Worm (Caenorhabditis elegans) whole organism, L4 larva: Measurements from ENCODE around the gene ZK783.7.

Experiments used
- F10B5.3 ChIP-seq: sonication (generic microtip); optimal IDR thresholded peaks from 2 replicates; lab custom pipeline; 2016; ENCODE audit warnings: mild to moderate bottlenecking, missing genetic modification characterization, missing compliant biosample characterization
- ama-1 ChIP-seq: fragments of 150-350 bp; optimal IDR thresholded peaks from 2 replicates; lab custom pipeline; 2014; ENCODE audit warnings: inconsistent platforms, mixed read lengths
- ceh-20 ChIP-seq: fragments of 200-800 bp; sonication (Bioruptor generic); IDR thresholded peaks from 2 replicates; pipeline ENCODE4 v1.3.6; 2022; ENCODE audit warnings: missing genetic modification reagents, missing genetic modification characterization, missing compliant biosample characterization
- daf-19 ChIP-seq: fragments of 200-800 bp; sonication (Bioruptor generic); conservative IDR thresholded peaks from 2 replicates; pipeline ENCODE4 v1.3.6; 2022; ENCODE audit warnings: missing genetic modification characterization, missing compliant biosample characterization
- dpl-1 ChIP-seq: fragments of 150-350 bp; optimal IDR thresholded peaks from 2 replicates; lab custom pipeline; 2014; ENCODE audit warnings: missing biosample characterization, missing genetic modification reagents, missing genetic modification characterization
- dve-1 ChIP-seq: sonication (generic microtip); optimal IDR thresholded peaks from 2 replicates; lab custom pipeline; 2017; ENCODE audit warnings: antibody characterized with exemption, mild to moderate bottlenecking, missing genetic modification characterization, missing compliant biosample characterization; ENCODE audit not compliant: insufficient read depth
- gei-8 ChIP-seq: fragments of 200-800 bp; sonication (Bioruptor generic); optimal IDR thresholded peaks from 2 replicates; lab custom pipeline; 2018; ENCODE audit warnings: mild to moderate bottlenecking, missing genetic modification characterization, missing compliant biosample characterization
- lim-7 ChIP-seq: fragments of 200-800 bp; sonication (Bioruptor generic); IDR thresholded peaks from 2 replicates; pipeline ENCODE4 v1.3.6; 2022; ENCODE audit warnings: missing genetic modification characterization, missing compliant biosample characterization
- lin-1 ChIP-seq: fragments of 200-800 bp; sonication (Bioruptor generic); IDR thresholded peaks from 2 replicates; pipeline ENCODE4 v1.3.6; 2022; ENCODE audit warnings: missing genetic modification reagents, missing genetic modification characterization, missing compliant biosample characterization
- madf-9 ChIP-seq: fragments of 200-800 bp; sonication (Bioruptor generic); conservative IDR thresholded peaks from 2 replicates; pipeline ENCODE4 v1.3.6; 2022; ENCODE audit warnings: missing genetic modification reagents, missing genetic modification characterization, missing compliant biosample characterization
- nhr-237 ChIP-seq: sonication (generic microtip); optimal IDR thresholded peaks from 2 replicates; lab custom pipeline; 2017; ENCODE audit warnings: missing biosample characterization, missing genetic modification characterization
- nhr-28 ChIP-seq: fragments of 150-350 bp; optimal IDR thresholded peaks from 2 replicates; lab custom pipeline; 2014; ENCODE audit warnings: missing biosample characterization, missing genetic modification characterization
- pha-4 ChIP-seq, 2 experiments: fragments of 150-350 bp in 1 of 2; fragments of 200-800 bp in 1 of 2; sonication (Bioruptor generic) in 1 of 2; IDR thresholded peaks in 1 of 2; optimal IDR thresholded peaks in 1 of 2; 2 replicates each; pipeline versions ENCODE4 v1.3.6 to Lab custom; 2014 to 2022; ENCODE audit warnings: missing genetic modification characterization in 2 of 2, missing genetic modification reagents in 2 of 2, missing biosample characterization in 1 of 2, missing compliant biosample characterization in 1 of 2
- snpc-4 ChIP-seq: fragments of 150-350 bp; optimal IDR thresholded peaks from 2 replicates; lab custom pipeline; 2014; ENCODE audit warnings: missing biosample characterization, missing genetic modification characterization

DNA sequence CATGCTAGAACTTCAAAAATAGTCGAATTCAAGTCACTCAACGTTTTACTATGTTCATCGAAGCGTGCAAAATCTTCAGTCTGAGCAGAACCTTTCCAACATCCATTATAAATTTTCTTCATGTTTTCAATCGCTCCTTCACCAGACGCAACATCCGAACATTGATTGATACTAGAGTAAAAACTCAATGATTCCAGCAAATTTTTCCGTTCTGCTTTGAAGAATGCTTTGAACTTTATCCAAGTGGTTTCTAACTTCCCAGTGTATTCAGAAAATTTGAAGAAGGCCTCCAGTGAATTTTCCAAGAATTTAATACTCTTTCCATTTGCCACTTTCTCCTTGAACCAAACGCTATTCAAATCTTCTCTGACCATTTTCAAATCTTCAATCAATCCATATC lies 35.8 kb downstream of the ZK783.7 start:
- no peak for TF ChIP-seq F10B5.3 (tag; lab: Kevin White, UChicago)
- TF ChIP-seq nhr-237 (tag; lab: Kevin White, UChicago): no peak
- no peak for TF ChIP-seq ama-1
- no peak for TF ChIP-seq ceh-20 (GFP tag; lab: Robert Waterston, UW)
- no peak for TF ChIP-seq nhr-28 (tag; lab: Kevin White, UChicago)
- no peak for TF ChIP-seq snpc-4
- no peak for TF ChIP-seq lin-1 (GFP tag; lab: Robert Waterston, UW)
- no peak for TF ChIP-seq madf-9 (GFP tag; lab: Robert Waterston, UW)
- no peak for TF ChIP-seq daf-19
- no peak for TF ChIP-seq dve-1 (tag; lab: Kevin White, UChicago)
- no peak for TF ChIP-seq gei-8 (GFP tag; lab: Kevin White, UChicago)
- no peak for TF ChIP-seq pha-4 (GFP tag; IDR thresholded peaks at IDR 0.05; lab: Robert Waterston, UW)
- no peak for TF ChIP-seq pha-4 (tag; optimal IDR thresholded peaks at IDR 0.05; lab: Kevin White, UChicago)
- TF ChIP-seq dpl-1 (GFP tag; lab: Kevin White, UChicago): no peak
- TF ChIP-seq lim-7 (GFP tag; lab: Robert Waterston, UW): no peak
